Fruit fly (Drosophila melanogaster): Measurements from ENCODE around the gene trr.

trr gene

dm6 chrX:1897384-1897783 is 7.6 kb upstream of the trr start:
- TF ChIP-seq Sin3A (optimal IDR thresholded peaks at IDR 0.05) (no peak), insv (optimal IDR thresholded peaks at IDR 0.05) (no peak), ttk (optimal IDR thresholded peaks at IDR 0.05) (no peak), h (optimal IDR thresholded peaks at IDR 0.05) (no peak), psq (optimal IDR thresholded peaks at IDR 0.05) (no peak), Myc (optimal IDR thresholded peaks at IDR 0.05) (no peak)

- TF ChIP-seq h (optimal IDR thresholded peaks at IDR 0.05) = no peak
- no peak for TF ChIP-seq psq (optimal IDR thresholded peaks at IDR 0.05)
Observed at dm6 chrX:1893532-1893931, 3.8 kb upstream of the trr start.

dm6 chrX:1880779-1881178 is 9.0 kb downstream of the trr start:
- TF ChIP-seq Sin3A (optimal IDR thresholded peaks at IDR 0.05) (no peak), Myc (optimal IDR thresholded peaks at IDR 0.05) (no peak), ttk (optimal IDR thresholded peaks at IDR 0.05) (no peak), insv (optimal IDR thresholded peaks at IDR 0.05) (no peak), psq (optimal IDR thresholded peaks at IDR 0.05) (no peak), h (optimal IDR thresholded peaks at IDR 0.05) (no peak)

- no peak for TF ChIP-seq ttk (optimal IDR thresholded peaks at IDR 0.05)
- no peak for TF ChIP-seq h (optimal IDR thresholded peaks at IDR 0.05)
- no peak for TF ChIP-seq Sin3A (optimal IDR thresholded peaks at IDR 0.05)
- TF ChIP-seq Myc (optimal IDR thresholded peaks at IDR 0.05) = no peak
- no peak for TF ChIP-seq insv (optimal IDR thresholded peaks at IDR 0.05)
- no peak for TF ChIP-seq psq (optimal IDR thresholded peaks at IDR 0.05)
Observed at dm6 chrX:1880139-1880556, 9.6 kb downstream of the trr start, which contains the start of gene Coa8. Gene Coa8 (plus strand): TSS chrX:1880282.

dm6 chrX:1879606-1880110 is 10.1 kb downstream of the trr start, which contains the start of gene CG14818:
Gene CG14818 (minus strand): TSS chrX:1879774.
- TF ChIP-seq Myc (optimal IDR thresholded peaks at IDR 0.05) = no peak
- no peak for TF ChIP-seq h (optimal IDR thresholded peaks at IDR 0.05)
- TF ChIP-seq Sin3A (optimal IDR thresholded peaks at IDR 0.05) = no peak
- TF ChIP-seq psq (optimal IDR thresholded peaks at IDR 0.05) = no peak

- TF ChIP-seq Myc (optimal IDR thresholded peaks at IDR 0.05) (no peak), psq (optimal IDR thresholded peaks at IDR 0.05) (no peak), Sin3A (optimal IDR thresholded peaks at IDR 0.05) (no peak), insv (optimal IDR thresholded peaks at IDR 0.05) (no peak), h (optimal IDR thresholded peaks at IDR 0.05) (no peak), ttk (optimal IDR thresholded peaks at IDR 0.05) (no peak)
Observed at dm6 chrX:1877107-1877736, 12.5 kb downstream of the trr start, which contains the start of the genes CG14817 and CG14805. Gene CG14817 (minus strand): TSS chrX:1877270. Gene CG14805 (plus strand): TSS chrX:1877317.

- TF ChIP-seq Sin3A (optimal IDR thresholded peaks at IDR 0.05) = no peak
- no peak for TF ChIP-seq psq (optimal IDR thresholded peaks at IDR 0.05)
- TF ChIP-seq Myc (optimal IDR thresholded peaks at IDR 0.05) = no peak
- TF ChIP-seq insv (optimal IDR thresholded peaks at IDR 0.05) = no peak
- TF ChIP-seq h (optimal IDR thresholded peaks at IDR 0.05) = no peak
- TF ChIP-seq ttk (optimal IDR thresholded peaks at IDR 0.05) = no peak
Observed at dm6 chrX:1873515-1874126, 16.1 kb downstream of the trr start, which contains the start of the genes Pgam5 and Vps26. Gene Pgam5 (minus strand): TSS chrX:1873565. Gene Vps26 (plus strand): TSS chrX:1873853.

dm6 chrX:1868586-1869111 is 21.1 kb downstream of the trr start, which contains the start of the genes CG14803 and Pex5:
Gene CG14803 (plus strand): TSS chrX:1868870.
Gene Pex5 (minus strand): TSS chrX:1869061.
- TF ChIP-seq psq (optimal IDR thresholded peaks at IDR 0.05) = no peak

dm6 chrX:1865673-1866072 is 24.1 kb downstream of the trr start, which contains the start of the genes Gcna and MED18:
Gene Gcna (minus strand): TSS chrX:1865835.
Gene MED18 (plus strand): TSS chrX:1865909.
- TF ChIP-seq h (optimal IDR thresholded peaks at IDR 0.05) (no peak), ttk (optimal IDR thresholded peaks at IDR 0.05) (no peak), Sin3A (optimal IDR thresholded peaks at IDR 0.05) (no peak), psq (optimal IDR thresholded peaks at IDR 0.05) (no peak), Myc (optimal IDR thresholded peaks at IDR 0.05) (no peak), insv (optimal IDR thresholded peaks at IDR 0.05) (no peak)

dm6 chrX:1861620-1862184 is 28.0 kb downstream of the trr start, which contains the start of gene deltaCOP:
Gene deltaCOP (minus strand): TSS chrX:1861790.
- TF ChIP-seq Myc (optimal IDR thresholded peaks at IDR 0.05) (no peak), h (optimal IDR thresholded peaks at IDR 0.05) (no peak), Sin3A (optimal IDR thresholded peaks at IDR 0.05) (no peak), psq (optimal IDR thresholded peaks at IDR 0.05) (no peak), ttk (optimal IDR thresholded peaks at IDR 0.05) (no peak), insv (optimal IDR thresholded peaks at IDR 0.05) (no peak)

dm6 chrX:1858867-1859266 is 30.9 kb downstream of the trr start, which contains the start of gene Lamtor5:
Gene Lamtor5 (minus strand): TSS chrX:1858971.
- TF ChIP-seq ttk (optimal IDR thresholded peaks at IDR 0.05) (no peak), insv (optimal IDR thresholded peaks at IDR 0.05) (no peak), psq (optimal IDR thresholded peaks at IDR 0.05) (no peak), Sin3A (optimal IDR thresholded peaks at IDR 0.05) (no peak), h (optimal IDR thresholded peaks at IDR 0.05) (no peak), Myc (optimal IDR thresholded peaks at IDR 0.05) (no peak)

- TF ChIP-seq h (optimal IDR thresholded peaks at IDR 0.05) (no peak), Myc (optimal IDR thresholded peaks at IDR 0.05) (no peak), Sin3A (optimal IDR thresholded peaks at IDR 0.05) (no peak), ttk (optimal IDR thresholded peaks at IDR 0.05) (no peak), psq (optimal IDR thresholded peaks at IDR 0.05) (no peak), insv (optimal IDR thresholded peaks at IDR 0.05) (no peak)
Observed at dm6 chrX:1856605-1857004, 33.1 kb downstream of the trr start.

All from Kc167 (cell line).